Worm (Caenorhabditis elegans): ENCODE measurements around the gene C16C8.20.

DNA sequence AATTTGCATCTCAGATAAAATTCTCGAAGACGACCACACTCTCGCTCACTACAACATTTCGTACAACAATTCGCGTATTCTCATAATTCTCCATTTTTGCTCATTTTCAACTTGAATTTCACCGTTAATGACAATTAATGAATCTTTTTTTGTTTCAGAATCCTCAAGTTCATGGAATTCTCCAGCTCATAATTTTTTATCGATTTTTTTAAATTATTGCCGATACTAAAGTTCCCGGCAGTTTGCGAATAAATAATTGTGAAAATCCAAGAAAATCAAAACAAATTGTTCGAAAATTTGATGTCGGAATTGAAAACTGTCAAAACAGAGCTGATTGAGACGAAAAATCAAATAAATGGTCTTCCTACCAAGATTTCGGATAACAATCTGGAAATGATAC lies 1.2 kb downstream of the C16C8.20 start, which contains the start of gene C16C8.21:
- TF ChIP-seq nfyb-1 (GFP tag; IDR thresholded peaks at IDR 0.05), result no peak
- no peak for TF ChIP-seq ceh-40 (GFP tag; IDR thresholded peaks at IDR 0.05)
- TF ChIP-seq unc-62 (GFP tag; optimal IDR thresholded peaks at IDR 0.05), result no peak
- TF ChIP-seq madf-6 (GFP tag; IDR thresholded peaks at IDR 0.05), result no peak
- TF ChIP-seq rec-8 (tag; optimal IDR thresholded peaks at IDR 0.05), result no peak
- no peak for TF ChIP-seq Y79H2A.3 (GFP tag; conservative IDR thresholded peaks at IDR 0.05)
- no peak for TF ChIP-seq madf-8 (GFP tag; conservative IDR thresholded peaks at IDR 0.05)
- no peak for TF ChIP-seq nhr-179 (tag; optimal IDR thresholded peaks at IDR 0.05)
- no peak for TF ChIP-seq ama-1 (optimal IDR thresholded peaks at IDR 0.05)
- TF ChIP-seq ama-1 (GFP tag; optimal IDR thresholded peaks at IDR 0.05), result no peak
- no peak for TF ChIP-seq ztf-18 (tag; optimal IDR thresholded peaks at IDR 0.05)
- TF ChIP-seq K11D2.4 (GFP tag; IDR thresholded peaks at IDR 0.05), result no peak

Data from whole organism, young adult.